Worm (Caenorhabditis elegans) whole organism, mixed stage, embryonic: ENCODE results near the gene srg-50.

Experiments
- ces-1 ChIP-seq: fragments of 150-350 bp; optimal IDR thresholded peaks from 2 replicates; lab custom pipeline; 2014; ENCODE audit warnings: missing biosample characterization, missing genetic modification reagents, missing genetic modification characterization
- elt-3 ChIP-seq: fragments of 150-350 bp; optimal IDR thresholded peaks from 2 replicates; lab custom pipeline; 2014; ENCODE audit warnings: missing biosample characterization, missing genetic modification characterization
- lin-13 ChIP-seq: fragments of 150-350 bp; optimal IDR thresholded peaks from 2 replicates; lab custom pipeline; 2014; ENCODE audit warnings: missing biosample characterization, missing genetic modification characterization
- nhr-12 ChIP-seq: fragments of 150-350 bp; optimal IDR thresholded peaks from 2 replicates; lab custom pipeline; 2014; ENCODE audit warnings: missing biosample characterization, missing genetic modification characterization
- snpc-4 ChIP-seq: fragments of 150-350 bp; optimal IDR thresholded peaks from 2 replicates; lab custom pipeline; 2014; ENCODE audit warnings: missing biosample characterization, missing genetic modification characterization
- unc-62 ChIP-seq: fragments of 150-350 bp; optimal IDR thresholded peaks from 2 replicates; lab custom pipeline; 2014; ENCODE audit warnings: missing biosample characterization, missing genetic modification reagents, missing genetic modification characterization
- ztf-11 ChIP-seq: fragments of 150-350 bp; optimal IDR thresholded peaks from 2 replicates; lab custom pipeline; 2014; ENCODE audit warnings: missing biosample characterization, missing genetic modification characterization

ce11 chrIV:7098509-7099065 lies 23.6 kb upstream of the srg-50 start, which contains the start of gene ZC477.4:
- TF ChIP-seq lin-13 (tag; lab: Kevin White, UChicago): no peak
- no peak for TF ChIP-seq snpc-4
- no peak for TF ChIP-seq elt-3 (tag; lab: Kevin White, UChicago)
- TF ChIP-seq ces-1 (GFP tag; lab: Kevin White, UChicago): no peak
- peak; percentile 30 for TF ChIP-seq unc-62
- TF ChIP-seq nhr-12 (tag; lab: Kevin White, UChicago): no peak
- no peak for TF ChIP-seq ztf-11 (tag; lab: Kevin White, UChicago)
